Fruit fly (Drosophila melanogaster) whole organism, embryonic: Measurements from ENCODE around the gene Eip75B.
A peak's percentile ranks its signal among the peaks of the same experiment; 100 is the strongest.

Experiments
- CG10543 ChIP-seq: fragments of 200-800 bp; sonication (Bioruptor generic); optimal IDR thresholded peaks from 3 replicates; lab custom pipeline; 2017; ENCODE audit warnings: missing biosample characterization, mild to moderate bottlenecking, missing genetic modification characterization, moderate library complexity
- CG11247 ChIP-seq: fragments of 200-800 bp; sonication (Bioruptor generic); IDR thresholded peaks from 2 replicates; pipeline ENCODE4 v1.3.6; 2022; ENCODE audit warnings: missing biosample characterization, missing genetic modification characterization
- CG11398 ChIP-seq: fragments of 200-800 bp; sonication (Bioruptor generic); optimal IDR thresholded peaks from 2 replicates; lab custom pipeline; 2016; ENCODE audit warnings: missing biosample characterization, missing genetic modification characterization
- CG11456 ChIP-seq: fragments of 200-800 bp; sonication (Bioruptor generic); IDR thresholded peaks from 3 replicates; pipeline ENCODE4 v1.3.6; 2022; ENCODE audit warnings: missing biosample characterization, missing genetic modification characterization
- CG12769 ChIP-seq: fragments of 200-800 bp; sonication (Bioruptor generic); optimal IDR thresholded peaks from 2 replicates; lab custom pipeline; 2019; ENCODE audit warnings: missing biosample characterization, mild to moderate bottlenecking, missing genetic modification characterization, moderate library complexity
- CG13123 ChIP-seq: fragments of 200-800 bp; sonication (Bioruptor generic); optimal IDR thresholded peaks from 2 replicates; lab custom pipeline; 2016; ENCODE audit warnings: missing biosample characterization, missing genetic modification characterization
- CG15073 ChIP-seq: fragments of 200-800 bp; sonication (Bioruptor generic); optimal IDR thresholded peaks from 2 replicates; lab custom pipeline; 2016; ENCODE audit warnings: missing biosample characterization, missing genetic modification characterization
- CG18619 ChIP-seq: fragments of 200-800 bp; sonication (Bioruptor generic); optimal IDR thresholded peaks from 3 replicates; lab custom pipeline; 2017; ENCODE audit warnings: missing biosample characterization, mild to moderate bottlenecking, missing genetic modification characterization
- CG2875 ChIP-seq: fragments of 200-800 bp; sonication (Bioruptor generic); optimal IDR thresholded peaks from 2 replicates; lab custom pipeline; 2017; ENCODE audit warnings: missing biosample characterization, mild to moderate bottlenecking, missing genetic modification characterization, missing genetic modification reagents
- CG3281 ChIP-seq: fragments of 200-800 bp; sonication (Bioruptor generic); optimal IDR thresholded peaks from 3 replicates; lab custom pipeline; 2017; ENCODE audit warnings: missing biosample characterization, mild to moderate bottlenecking, missing genetic modification characterization
- CG3407 ChIP-seq: fragments of 200-800 bp; sonication (Bioruptor generic); optimal IDR thresholded peaks from 2 replicates; lab custom pipeline; 2018; ENCODE audit warnings: missing biosample characterization, mild to moderate bottlenecking, missing genetic modification characterization
- CG3847 ChIP-seq: fragments of 200-800 bp; sonication (Bioruptor generic); IDR thresholded peaks from 2 replicates; pipeline ENCODE4 v1.3.6; 2022; ENCODE audit warnings: missing biosample characterization, missing genetic modification characterization
- CG4328 ChIP-seq: fragments of 200-800 bp; sonication (Bioruptor generic); optimal IDR thresholded peaks from 3 replicates; lab custom pipeline; 2017; ENCODE audit warnings: missing biosample characterization, missing genetic modification reagents, missing genetic modification characterization
- CG4617 ChIP-seq: fragments of 200-800 bp; sonication (Bioruptor generic); optimal IDR thresholded peaks from 3 replicates; lab custom pipeline; 2016; ENCODE audit warnings: missing biosample characterization, missing genetic modification characterization, borderline replicate concordance
- CG5245 ChIP-seq: fragments of 200-800 bp; sonication (Bioruptor generic); optimal IDR thresholded peaks from 3 replicates; lab custom pipeline; 2016; ENCODE audit warnings: missing biosample characterization, missing genetic modification characterization
- CG7839 ChIP-seq: fragments of 200-800 bp; sonication (Bioruptor generic); optimal IDR thresholded peaks from 3 replicates; lab custom pipeline; 2018; ENCODE audit warnings: missing biosample characterization, mild to moderate bottlenecking, missing genetic modification characterization, moderate library complexity
- CoRest ChIP-seq: fragments of 200-800 bp; sonication (Bioruptor generic); optimal IDR thresholded peaks from 3 replicates; lab custom pipeline; 2018; ENCODE audit warnings: missing biosample characterization, mild to moderate bottlenecking, missing genetic modification characterization, moderate library complexity
- D19A ChIP-seq: fragments of 200-800 bp; optimal IDR thresholded peaks from 3 replicates; lab custom pipeline; 2019; ENCODE audit warnings: missing biosample characterization, mild to moderate bottlenecking, missing genetic modification characterization, moderate library complexity
- Dad ChIP-seq: fragments of 200-800 bp; sonication (Bioruptor generic); optimal IDR thresholded peaks from 3 replicates; lab custom pipeline; 2016; ENCODE audit warnings: missing biosample characterization, missing genetic modification characterization
- GATAe ChIP-seq: fragments of 200-800 bp; sonication (Bioruptor generic); conservative IDR thresholded peaks from 2 replicates; pipeline ENCODE4 v1.3.6; 2022; ENCODE audit warnings: missing biosample characterization, missing genetic modification characterization
- HHEX ChIP-seq: fragments of 200-800 bp; sonication (Bioruptor generic); optimal IDR thresholded peaks from 3 replicates; lab custom pipeline; 2017; ENCODE audit warnings: missing biosample characterization, mild to moderate bottlenecking, missing genetic modification characterization, missing genetic modification reagents
- Meics ChIP-seq: fragments of 200-800 bp; sonication (Bioruptor generic); optimal IDR thresholded peaks from 2 replicates; lab custom pipeline; 2017; ENCODE audit warnings: missing biosample characterization, mild to moderate bottlenecking, missing genetic modification characterization
- Neu2 ChIP-seq: fragments of 200-800 bp; sonication (Bioruptor generic); optimal IDR thresholded peaks from 3 replicates; lab custom pipeline; 2016; ENCODE audit warnings: missing biosample characterization, missing genetic modification characterization, borderline replicate concordance
- Oaz ChIP-seq: fragments of 200-800 bp; sonication (Bioruptor generic); IDR thresholded peaks from 2 replicates; pipeline ENCODE4 v1.3.6; 2022; ENCODE audit warnings: missing biosample characterization, missing genetic modification characterization
- Sry-δ ChIP-seq: fragments of 200-800 bp; sonication (Bioruptor generic); optimal IDR thresholded peaks from 2 replicates; lab custom pipeline; 2016; ENCODE audit warnings: missing biosample characterization, missing genetic modification characterization
- Stat92E ChIP-seq, 3 experiments: fragments of >200 bp in 2 of 3; fragments of 200-800 bp in 1 of 3; sonication (Bioruptor generic) in 1 of 3; optimal IDR thresholded peaks; 2 replicates each; lab custom pipeline; 2017 to 2019; ENCODE audit warnings: missing biosample characterization in 3 of 3, missing genetic modification characterization in 3 of 3, mild to moderate bottlenecking in 1 of 3, moderate library complexity in 1 of 3
- ab ChIP-seq: fragments of 200-800 bp; sonication (Bioruptor generic); optimal IDR thresholded peaks from 2 replicates; lab custom pipeline; 2016; ENCODE audit warnings: missing biosample characterization, missing genetic modification characterization
- bsh ChIP-seq, 2 experiments: fragments of 200-800 bp; sonication (Bioruptor generic); optimal IDR thresholded peaks; 2 replicates each; lab custom pipeline; 2017 to 2018; ENCODE audit warnings: mild to moderate bottlenecking in 2 of 2, missing biosample characterization in 2 of 2, missing genetic modification characterization in 2 of 2, moderate library complexity in 1 of 2
- cas ChIP-seq: fragments of 200-800 bp; sonication (Bioruptor generic); IDR thresholded peaks from 2 replicates; pipeline ENCODE4 v1.3.6; 2022; ENCODE audit warnings: missing biosample characterization, missing genetic modification characterization
- cato ChIP-seq: fragments of 200-800 bp; sonication (Bioruptor generic); optimal IDR thresholded peaks from 2 replicates; lab custom pipeline; 2016; ENCODE audit warnings: missing biosample characterization, missing genetic modification characterization, borderline replicate concordance
- chinmo ChIP-seq: fragments of 200-800 bp; sonication (Bioruptor generic); IDR thresholded peaks from 4 replicates; pipeline ENCODE4 v1.3.6; 2022; ENCODE audit warnings: missing biosample characterization, missing genetic modification characterization; ENCODE audit not compliant: partially characterized antibody
- chm ChIP-seq: fragments of 200-800 bp; sonication (Bioruptor generic); IDR thresholded peaks from 2 replicates; pipeline ENCODE4 v1.3.6; 2022; ENCODE audit warnings: missing biosample characterization, missing genetic modification characterization
- grau ChIP-seq: fragments of 200-800 bp; optimal IDR thresholded peaks from 3 replicates; lab custom pipeline; 2019; ENCODE audit warnings: missing biosample characterization, mild to moderate bottlenecking, missing genetic modification characterization, moderate library complexity
- hb ChIP-seq: fragments of 200-800 bp; sonication (Bioruptor generic); IDR thresholded peaks from 3 replicates; pipeline ENCODE4 v1.3.6; 2022; ENCODE audit warnings: missing biosample characterization, missing genetic modification characterization; ENCODE audit not compliant: partially characterized antibody
- ken ChIP-seq: fragments of 200-800 bp; sonication (Bioruptor generic); IDR thresholded peaks from 3 replicates; pipeline ENCODE4 v1.3.6; 2022; ENCODE audit warnings: missing biosample characterization, missing genetic modification characterization
- mam ChIP-seq: fragments of 200-800 bp; sonication (Bioruptor generic); optimal IDR thresholded peaks from 3 replicates; lab custom pipeline; 2016; ENCODE audit warnings: missing biosample characterization, missing genetic modification characterization
- oc ChIP-seq: fragments of 200-800 bp; sonication (Bioruptor generic); optimal IDR thresholded peaks from 2 replicates; lab custom pipeline; 2018; ENCODE audit warnings: missing biosample characterization, mild to moderate bottlenecking, missing genetic modification characterization, moderate library complexity
- rib ChIP-seq: fragments of 200-800 bp; sonication (Bioruptor generic); IDR thresholded peaks from 2 replicates; pipeline ENCODE4 v1.3.6; 2022; ENCODE audit warnings: missing biosample characterization, missing genetic modification characterization
- scrt ChIP-seq: fragments of 200-800 bp; sonication (Bioruptor generic); optimal IDR thresholded peaks from 2 replicates; lab custom pipeline; 2018; ENCODE audit warnings: missing biosample characterization, mild to moderate bottlenecking, missing genetic modification characterization, moderate library complexity
- sens ChIP-seq: fragments of 200-800 bp; sonication (Bioruptor generic); peaks from one replicate; lab custom pipeline; 2016; ENCODE audit warnings: missing biosample characterization, missing genetic modification characterization
- shn ChIP-seq: fragments of 200-800 bp; sonication (Bioruptor generic); optimal IDR thresholded peaks from 3 replicates; lab custom pipeline; 2016; ENCODE audit warnings: missing biosample characterization, missing genetic modification characterization
- sna ChIP-seq: fragments of 200-800 bp; sonication (Bioruptor generic); IDR thresholded peaks from 2 replicates; pipeline ENCODE4 v1.3.6; 2022; ENCODE audit warnings: missing biosample characterization, missing genetic modification characterization; ENCODE audit not compliant: partially characterized antibody
- sug ChIP-seq: fragments of 200-800 bp; optimal IDR thresholded peaks from 2 replicates; lab custom pipeline; 2019; ENCODE audit warnings: missing biosample characterization, mild to moderate bottlenecking, missing genetic modification characterization, moderate library complexity
- vvl ChIP-seq: fragments of 200-800 bp; sonication (Bioruptor generic); IDR thresholded peaks from 2 replicates; pipeline ENCODE4 v1.3.6; 2022; ENCODE audit warnings: missing biosample characterization, missing genetic modification characterization
- z ChIP-seq: fragments of 200-800 bp; sonication (Bioruptor generic); IDR thresholded peaks from 3 replicates; pipeline ENCODE4 v1.3.6; 2022; ENCODE audit warnings: missing biosample characterization, missing genetic modification characterization
- zf30C ChIP-seq: fragments of 200-800 bp; sonication (Bioruptor generic); optimal IDR thresholded peaks from 3 replicates; lab custom pipeline; 2018; ENCODE audit warnings: missing biosample characterization, mild to moderate bottlenecking, missing genetic modification characterization

Eip75B gene

dm6 chr3L:17995203-17996143, 69.0 kb downstream of the Eip75B start (continued):
- TF ChIP-seq CG4328 (GFP tag; lab: Kevin White, UChicago) (no peak), CG3407 (GFP tag; lab: Kevin White, UChicago) (no peak), Oaz (GFP tag; lab: Robert Waterston, UW) (no peak), cato (GFP tag; lab: Kevin White, UChicago) (no peak), CG18619 (GFP tag; lab: Kevin White, UChicago) (no peak), Sry-δ (GFP tag; lab: Kevin White, UChicago) (no peak), CG5245 (GFP tag; lab: Kevin White, UChicago) (no peak), bsh (GFP tag; optimal IDR thresholded peaks at IDR 0.05; lab: Kevin White, UChicago) (no peak), Dad (GFP tag; lab: Kevin White, UChicago) (no peak), CG11398 (no peak), grau (no peak), CG2875 (GFP tag; lab: Kevin White, UChicago) (no peak), CG11247 (GFP tag; lab: Robert Waterston, UW) (no peak)

dm6 chr3L:17994560-17995202, 69.8 kb downstream of the Eip75B start:
- TF ChIP-seq chinmo: peak; percentile 68; the same call in 1 of the 4 replicates
- TF ChIP-seq mam (GFP tag; lab: Kevin White, UChicago): no peak
- TF ChIP-seq sna: no peak
- TF ChIP-seq zf30C (GFP tag; lab: Kevin White, UChicago): no peak
- TF ChIP-seq GATAe (GFP tag; lab: Robert Waterston, UW): no peak
- 0 out of 2 replicates have a peak, but pooled peaks have one; percentile 8 for TF ChIP-seq CG3847
- TF ChIP-seq HHEX (GFP tag; lab: Kevin White, UChicago): no peak
- TF ChIP-seq CG11456 (GFP tag; lab: Robert Waterston, UW): no peak
- TF ChIP-seq chm (GFP tag; lab: Robert Waterston, UW): no peak
- TF ChIP-seq Stat92E (GFP tag; optimal IDR thresholded peaks at IDR 0.05; lab: Kevin White, UChicago): peak in 1 of 3 experiments; percentile 41
- TF ChIP-seq rib (GFP tag; lab: Robert Waterston, UW): peak; percentile 61
- TF ChIP-seq CG15073: no peak
- TF ChIP-seq CG12769 (tag; lab: Kevin White, UChicago): peak; percentile 85
- no peak for TF ChIP-seq cas (GFP tag; lab: Robert Waterston, UW)
- TF ChIP-seq sug (tag; lab: Kevin White, UChicago): peak; percentile 14
- TF ChIP-seq CG10543 (GFP tag; lab: Kevin White, UChicago): no peak
- no peak for TF ChIP-seq ab (GFP tag; lab: Kevin White, UChicago)
- TF ChIP-seq CG13123 (GFP tag; lab: Kevin White, UChicago): no peak
- no peak for TF ChIP-seq Neu2
- no peak for TF ChIP-seq ken (GFP tag; lab: Robert Waterston, UW)
- TF ChIP-seq CG7839 (tag; lab: Kevin White, UChicago): peak; percentile 23
- TF ChIP-seq vvl: 0 out of 2 replicates have a peak, but pooled peaks have one; percentile 9
- no peak for TF ChIP-seq CoRest (tag; lab: Kevin White, UChicago)
- TF ChIP-seq scrt (GFP tag; lab: Kevin White, UChicago): peak; percentile 5
- TF ChIP-seq oc: no peak
- TF ChIP-seq z (GFP tag; lab: Robert Waterston, UW): 0 out of 3 replicates have a peak, but pooled peaks have one; percentile 34
- peak; percentile 68 for TF ChIP-seq sens (GFP tag; lab: Kevin White, UChicago)
- TF ChIP-seq CG3281 (GFP tag; lab: Kevin White, UChicago): peak; percentile 76
- peak; percentile 32 for TF ChIP-seq CG18619 (GFP tag; lab: Kevin White, UChicago)
- TF ChIP-seq hb (GFP tag; lab: Robert Waterston, UW): no peak
- TF ChIP-seq D19A (tag; lab: Kevin White, UChicago): no peak
- TF ChIP-seq shn (GFP tag; lab: Kevin White, UChicago): no peak
- peak; percentile 47 for TF ChIP-seq Meics
- no peak for TF ChIP-seq CG4617
